Fruit fly (Drosophila melanogaster): ENCODE results near the gene CG34393.

The CG34393 gene

dm6 chr2L:3127813-3128212 is 72.5 kb downstream of the CG34393 start:
- no peak for TF ChIP-seq CG17801 (GFP tag; optimal IDR thresholded peaks at IDR 0.05; ENCODE audit: partially characterized antibody)
